Fruit fly (Drosophila melanogaster) whole organism, embryonic: ENCODE measurements around the gene dpr20.
A peak's percentile ranks its signal among the peaks of the same experiment; 100 is the strongest.

ENCODE experiments used
- Adf1 ChIP-seq: fragments of 200-800 bp; sonication (Bioruptor generic); IDR thresholded peaks from 2 replicates; pipeline ENCODE4 v1.3.6; 2022; ENCODE audit warnings: missing biosample characterization, missing genetic modification characterization
- Bdp1 ChIP-seq: fragments of 200-800 bp; sonication (Bioruptor generic); optimal IDR thresholded peaks from 3 replicates; lab custom pipeline; 2016; ENCODE audit warnings: missing biosample characterization, missing genetic modification characterization
- Bteb2 ChIP-seq: fragments of 200-800 bp; sonication (Bioruptor generic); optimal IDR thresholded peaks from 2 replicates; lab custom pipeline; 2016; ENCODE audit warnings: missing biosample characterization, missing genetic modification characterization
- C15 ChIP-seq: fragments of 200-800 bp; sonication (Bioruptor generic); IDR thresholded peaks from 3 replicates; pipeline ENCODE4 v1.3.6; 2022; ENCODE audit warnings: missing biosample characterization, missing genetic modification characterization
- CG10366 ChIP-seq: fragments of 200-800 bp; sonication (Bioruptor generic); IDR thresholded peaks from 2 replicates; pipeline ENCODE4 v1.3.6; 2022; ENCODE audit warnings: missing biosample characterization, missing genetic modification characterization
- CG11456 ChIP-seq: fragments of 200-800 bp; sonication (Bioruptor generic); IDR thresholded peaks from 3 replicates; pipeline ENCODE4 v1.3.6; 2022; ENCODE audit warnings: missing biosample characterization, missing genetic modification characterization
- CG12659 ChIP-seq: fragments of 200-800 bp; sonication (Bioruptor generic); optimal IDR thresholded peaks from 3 replicates; lab custom pipeline; 2017; ENCODE audit warnings: mild to moderate bottlenecking, missing biosample characterization, missing genetic modification reagents, missing genetic modification characterization
- CG12769 ChIP-seq: fragments of 200-800 bp; sonication (Bioruptor generic); optimal IDR thresholded peaks from 2 replicates; lab custom pipeline; 2019; ENCODE audit warnings: missing biosample characterization, mild to moderate bottlenecking, missing genetic modification characterization, moderate library complexity
- CG15514 ChIP-seq: fragments of 200-800 bp; sonication (Bioruptor generic); optimal IDR thresholded peaks from 3 replicates; lab custom pipeline; 2017; ENCODE audit warnings: missing biosample characterization, missing genetic modification characterization, mild to moderate bottlenecking, moderate library complexity, missing genetic modification reagents
- CG15601 ChIP-seq: fragments of 200-800 bp; sonication (Bioruptor generic); optimal IDR thresholded peaks from 3 replicates; lab custom pipeline; 2019; ENCODE audit warnings: missing biosample characterization, mild to moderate bottlenecking, missing genetic modification characterization, moderate library complexity
- CG1647 ChIP-seq: fragments of 200-800 bp; sonication (Bioruptor generic); optimal IDR thresholded peaks from 3 replicates; lab custom pipeline; 2016; ENCODE audit warnings: missing biosample characterization, missing genetic modification characterization
- CG2120 ChIP-seq: fragments of 200-800 bp; sonication (Bioruptor generic); optimal IDR thresholded peaks from 3 replicates; lab custom pipeline; 2016; ENCODE audit warnings: missing biosample characterization, missing genetic modification characterization
- CG2712 ChIP-seq: fragments of 200-800 bp; optimal IDR thresholded peaks from 3 replicates; lab custom pipeline; 2019; ENCODE audit warnings: missing biosample characterization, mild to moderate bottlenecking, missing genetic modification characterization, moderate library complexity
- CG30403 ChIP-seq: fragments of 200-800 bp; sonication (Bioruptor generic); optimal IDR thresholded peaks from 3 replicates; lab custom pipeline; 2016; ENCODE audit warnings: missing biosample characterization, missing genetic modification characterization
- CG3163 ChIP-seq: fragments of 200-800 bp; sonication (Bioruptor generic); optimal IDR thresholded peaks from 3 replicates; lab custom pipeline; 2016; ENCODE audit warnings: missing biosample characterization, missing genetic modification characterization
- CG32767 ChIP-seq: fragments of 200-800 bp; sonication (Bioruptor generic); IDR thresholded peaks from 2 replicates; pipeline ENCODE4 v1.3.6; 2022; ENCODE audit warnings: missing biosample characterization, missing genetic modification characterization
- CG33213 ChIP-seq: fragments of 200-800 bp; sonication (Bioruptor generic); optimal IDR thresholded peaks from 3 replicates; lab custom pipeline; 2016; ENCODE audit warnings: missing biosample characterization, missing genetic modification characterization
- CG4404 ChIP-seq: fragments of 200-800 bp; sonication (Bioruptor generic); IDR thresholded peaks from 2 replicates; pipeline ENCODE4 v1.3.6; 2022; ENCODE audit warnings: missing biosample characterization, missing genetic modification characterization
- CG6272 ChIP-seq: fragments of 200-800 bp; sonication (Bioruptor generic); IDR thresholded peaks from 2 replicates; pipeline ENCODE4 v1.3.6; 2022; ENCODE audit warnings: missing biosample characterization, missing genetic modification characterization
- CG6689 ChIP-seq: fragments of 200-800 bp; sonication (Bioruptor generic); IDR thresholded peaks from 2 replicates; pipeline ENCODE4 v1.3.6; 2022; ENCODE audit warnings: missing biosample characterization, missing genetic modification characterization
- CG6813 ChIP-seq: fragments of 200-800 bp; sonication (Bioruptor generic); optimal IDR thresholded peaks from 2 replicates; lab custom pipeline; 2017; ENCODE audit warnings: missing biosample characterization, missing genetic modification characterization, mild to moderate bottlenecking, moderate library complexity, missing genetic modification reagents
- CG7745 ChIP-seq: fragments of 200-800 bp; sonication (Bioruptor generic); optimal IDR thresholded peaks from 2 replicates; lab custom pipeline; 2018; ENCODE audit warnings: missing biosample characterization, mild to moderate bottlenecking, missing genetic modification characterization, moderate library complexity
- Eip74EF ChIP-seq, 2 experiments: fragments of 200-800 bp in 1 of 2; fragments of >200 bp in 1 of 2; sonication (Bioruptor generic) in 1 of 2; optimal IDR thresholded peaks; 2 replicates each; lab custom pipeline; 2017 to 2019; ENCODE audit warnings: missing biosample characterization in 2 of 2, missing genetic modification characterization in 2 of 2, mild to moderate bottlenecking in 1 of 2, moderate library complexity in 1 of 2
- Ets97D ChIP-seq: fragments of 200-800 bp; sonication (Bioruptor generic); optimal IDR thresholded peaks from 3 replicates; lab custom pipeline; 2016; ENCODE audit warnings: missing biosample characterization, missing genetic modification characterization
- Fer2 ChIP-seq: fragments of 200-800 bp; sonication (Bioruptor generic); optimal IDR thresholded peaks from 2 replicates; lab custom pipeline; 2018; ENCODE audit warnings: missing biosample characterization, mild to moderate bottlenecking, missing genetic modification characterization, moderate library complexity
- Fer3 ChIP-seq: fragments of 200-800 bp; sonication (Bioruptor generic); optimal IDR thresholded peaks from 2 replicates; lab custom pipeline; 2018; ENCODE audit warnings: missing biosample characterization, mild to moderate bottlenecking, missing genetic modification characterization, moderate library complexity
- Hr78 ChIP-seq, 2 experiments: fragments of 200-800 bp in 1 of 2; fragments of >200 bp in 1 of 2; sonication (Bioruptor generic) in 1 of 2; optimal IDR thresholded peaks; 2 replicates each; lab custom pipeline; 2017 to 2019; ENCODE audit warnings: missing biosample characterization in 2 of 2, missing genetic modification characterization in 2 of 2, mild to moderate bottlenecking in 1 of 2, moderate library complexity in 1 of 2
- MESR4 ChIP-seq: fragments of 200-800 bp; sonication (Bioruptor generic); optimal IDR thresholded peaks from 2 replicates; lab custom pipeline; 2018; ENCODE audit warnings: missing biosample characterization, mild to moderate bottlenecking, missing genetic modification characterization, moderate library complexity
- Mad ChIP-seq: fragments of 200-800 bp; sonication (Bioruptor generic); optimal IDR thresholded peaks from 2 replicates; lab custom pipeline; 2016; ENCODE audit warnings: missing biosample characterization, missing genetic modification characterization
- Nf-YA ChIP-seq: fragments of 200-800 bp; sonication (Bioruptor generic); IDR thresholded peaks from 2 replicates; pipeline ENCODE4 v1.3.6; 2022; ENCODE audit warnings: missing biosample characterization, missing genetic modification characterization
- Pdp1 ChIP-seq, 2 experiments: fragments of 200-800 bp; sonication (Bioruptor generic); optimal IDR thresholded peaks; 3 replicates each; lab custom pipeline; 2016; ENCODE audit warnings: missing biosample characterization in 2 of 2, missing genetic modification characterization in 2 of 2, mild to moderate bottlenecking in 1 of 2, moderate library complexity in 1 of 2
- Stat92E ChIP-seq, 3 experiments: fragments of >200 bp in 2 of 3; fragments of 200-800 bp in 1 of 3; sonication (Bioruptor generic) in 1 of 3; optimal IDR thresholded peaks; 2 replicates each; lab custom pipeline; 2017 to 2019; ENCODE audit warnings: missing biosample characterization in 3 of 3, missing genetic modification characterization in 3 of 3, mild to moderate bottlenecking in 1 of 3, moderate library complexity in 1 of 3
- br ChIP-seq: fragments of >200 bp; optimal IDR thresholded peaks from 2 replicates; lab custom pipeline; 2017
- cato ChIP-seq: fragments of 200-800 bp; sonication (Bioruptor generic); optimal IDR thresholded peaks from 2 replicates; lab custom pipeline; 2016; ENCODE audit warnings: missing biosample characterization, missing genetic modification characterization, borderline replicate concordance
- crc ChIP-seq: fragments of 200-800 bp; sonication (Bioruptor generic); optimal IDR thresholded peaks from 2 replicates; lab custom pipeline; 2016; ENCODE audit warnings: missing biosample characterization, missing genetic modification characterization
- esg ChIP-seq: fragments of 200-800 bp; sonication (Bioruptor generic); conservative IDR thresholded peaks from 2 replicates; pipeline ENCODE4 v1.3.6; 2022; ENCODE audit warnings: missing biosample characterization, missing genetic modification characterization
- h ChIP-seq: fragments of >200 bp; optimal IDR thresholded peaks from 2 replicates; lab custom pipeline; 2017
- hbn ChIP-seq: fragments of 200-800 bp; sonication (Bioruptor generic); IDR thresholded peaks from 2 replicates; pipeline ENCODE4 v1.3.6; 2022; ENCODE audit warnings: missing biosample characterization, missing genetic modification characterization; ENCODE audit not compliant: partially characterized antibody
- kah ChIP-seq: fragments of 200-800 bp; sonication (Bioruptor generic); optimal IDR thresholded peaks from 2 replicates; lab custom pipeline; 2018; ENCODE audit warnings: missing biosample characterization, mild to moderate bottlenecking, missing genetic modification characterization
- pb ChIP-seq: fragments of 200-800 bp; sonication (Bioruptor generic); optimal IDR thresholded peaks from 3 replicates; lab custom pipeline; 2016; ENCODE audit warnings: missing biosample characterization, missing genetic modification characterization
- pfk ChIP-seq: fragments of 200-800 bp; sonication (Bioruptor generic); optimal IDR thresholded peaks from 2 replicates; lab custom pipeline; 2018; ENCODE audit warnings: missing biosample characterization, mild to moderate bottlenecking, missing genetic modification characterization, moderate library complexity
- phol ChIP-seq: fragments of 200-800 bp; sonication (Bioruptor generic); optimal IDR thresholded peaks from 3 replicates; lab custom pipeline; 2018; ENCODE audit warnings: missing biosample characterization, mild to moderate bottlenecking, missing genetic modification characterization, moderate library complexity
- pros ChIP-seq: fragments of 200-800 bp; sonication (Bioruptor generic); optimal IDR thresholded peaks from 3 replicates; lab custom pipeline; 2019; ENCODE audit warnings: missing biosample characterization, mild to moderate bottlenecking, missing genetic modification characterization, moderate library complexity
- pzg ChIP-seq: fragments of 200-800 bp; sonication (Bioruptor generic); optimal IDR thresholded peaks from 3 replicates; lab custom pipeline; 2018; ENCODE audit warnings: missing biosample characterization, mild to moderate bottlenecking, missing genetic modification characterization, moderate library complexity
- repo ChIP-seq: fragments of 200-800 bp; sonication (Bioruptor generic); optimal IDR thresholded peaks from 2 replicates; lab custom pipeline; 2016; ENCODE audit warnings: missing biosample characterization, missing genetic modification characterization
- sens-2 ChIP-seq: fragments of 200-800 bp; sonication (Bioruptor generic); IDR thresholded peaks from 2 replicates; pipeline ENCODE4 v1.3.6; 2022; ENCODE audit warnings: missing biosample characterization, missing genetic modification characterization
- sisA ChIP-seq: fragments of 200-800 bp; sonication (Bioruptor generic); IDR thresholded peaks from 2 replicates; pipeline ENCODE4 v1.3.6; 2022; ENCODE audit warnings: missing biosample characterization, missing genetic modification characterization
- usp ChIP-seq: fragments of >200 bp; optimal IDR thresholded peaks from 2 replicates; lab custom pipeline; 2017; ENCODE audit warnings: missing biosample characterization, missing genetic modification characterization
- zfh1 ChIP-seq: fragments of 200-800 bp; sonication (Bioruptor generic); IDR thresholded peaks from 3 replicates; pipeline ENCODE4 v1.3.6; 2022; ENCODE audit warnings: missing biosample characterization, missing genetic modification characterization
- zfh2 ChIP-seq: fragments of 200-800 bp; sonication (Bioruptor generic); optimal IDR thresholded peaks from 2 replicates; lab custom pipeline; 2016; ENCODE audit warnings: missing biosample characterization, missing genetic modification characterization

The dpr20 gene

DNA sequence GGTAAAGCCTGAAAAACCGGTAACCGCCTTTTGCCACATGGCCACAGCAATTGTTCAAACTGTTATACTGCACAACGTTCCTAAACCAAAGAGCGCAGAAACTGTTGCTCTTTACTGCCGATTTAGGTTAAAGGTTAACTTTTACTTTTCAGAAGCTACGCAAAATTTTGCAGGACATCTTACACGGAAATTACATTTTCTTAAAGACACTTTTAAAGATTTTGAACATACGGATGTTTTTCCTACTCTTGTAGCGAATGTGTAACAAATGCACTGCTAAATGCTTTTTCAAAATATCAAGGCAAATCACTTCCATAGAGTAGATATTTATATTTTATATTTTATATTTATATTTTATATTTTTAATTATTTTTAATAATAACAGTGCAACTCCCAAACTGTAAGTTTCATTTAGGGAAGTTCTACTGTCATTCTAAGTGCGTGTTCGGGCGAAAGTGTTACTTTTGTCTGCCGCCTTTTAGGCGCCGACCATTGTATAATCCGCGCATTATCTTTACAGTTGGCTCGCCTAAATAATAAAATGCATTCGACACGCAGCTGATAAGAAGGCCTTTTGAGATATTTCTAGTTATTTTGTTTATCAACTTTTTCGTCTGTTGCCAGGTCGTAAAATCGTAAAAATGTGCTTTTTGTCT is 25.3 kb upstream of the dpr20 start (continued):
- TF ChIP-seq pzg (GFP tag; lab: Kevin White, UChicago) = no peak
- no peak for TF ChIP-seq hbn
- TF ChIP-seq Adf1 = no peak
- TF ChIP-seq pb = no peak
- no peak for TF ChIP-seq CG30403 (GFP tag; lab: Kevin White, UChicago)
- no peak for TF ChIP-seq CG10366 (GFP tag; lab: Robert Waterston, UW)
- TF ChIP-seq CG1647 (GFP tag; lab: Kevin White, UChicago) = no peak
- TF ChIP-seq CG12769 (tag; lab: Kevin White, UChicago) = no peak
- TF ChIP-seq pfk (GFP tag; lab: Kevin White, UChicago) = no peak
- TF ChIP-seq CG7745 = no peak
- TF ChIP-seq Mad (GFP tag; lab: Kevin White, UChicago) = no peak
- TF ChIP-seq CG6813 (GFP tag; lab: Kevin White, UChicago) = peak; percentile 40
- TF ChIP-seq esg = no peak
- TF ChIP-seq MESR4 (GFP tag; lab: Kevin White, UChicago) = no peak
- TF ChIP-seq phol = peak; percentile 52
- no peak for TF ChIP-seq Bteb2 (GFP tag; lab: Kevin White, UChicago)
- no peak for TF ChIP-seq repo (GFP tag; lab: Kevin White, UChicago)
- no peak for TF ChIP-seq zfh2 (GFP tag; lab: Kevin White, UChicago)
- TF ChIP-seq pros = no peak
- TF ChIP-seq Pdp1 (GFP tag; optimal IDR thresholded peaks at IDR 0.05; lab: Kevin White, UChicago) = peak in 1 of 2 experiments; percentile 81
- no peak for TF ChIP-seq usp (GFP tag; lab: Kevin White, UChicago)
- TF ChIP-seq CG11456 (GFP tag; lab: Robert Waterston, UW) = no peak
- TF ChIP-seq CG6272 = no peak
- no peak for TF ChIP-seq crc (GFP tag; lab: Kevin White, UChicago)
- TF ChIP-seq CG3163 (GFP tag; lab: Kevin White, UChicago) = no peak
- no peak for TF ChIP-seq CG15601 (tag; lab: Kevin White, UChicago)
- TF ChIP-seq CG33213 (GFP tag; lab: Kevin White, UChicago) = no peak
- no peak for TF ChIP-seq cato
- no peak for TF ChIP-seq kah (GFP tag; lab: Kevin White, UChicago)
- TF ChIP-seq Stat92E (GFP tag; optimal IDR thresholded peaks at IDR 0.05; lab: Kevin White, UChicago) = no peak
- no peak for TF ChIP-seq Nf-YA (GFP tag; lab: Robert Waterston, UW)
- TF ChIP-seq Ets97D (GFP tag; lab: Kevin White, UChicago) = no peak
- TF ChIP-seq Fer2 (tag; lab: Kevin White, UChicago) = no peak
- TF ChIP-seq br (lab: Kevin White, UChicago) = no peak
- TF ChIP-seq zfh1 (GFP tag; lab: Robert Waterston, UW) = no peak
- TF ChIP-seq Eip74EF (GFP tag; optimal IDR thresholded peaks at IDR 0.05; lab: Kevin White, UChicago) = no peak
- no peak for TF ChIP-seq CG4404 (GFP tag; lab: Robert Waterston, UW)
- no peak for TF ChIP-seq CG2120 (GFP tag; lab: Kevin White, UChicago)
- peak; percentile 33 for TF ChIP-seq Fer3
- no peak for TF ChIP-seq sens-2 (GFP tag; lab: Robert Waterston, UW)
- peak in 1 of 2 experiments; percentile 54 for TF ChIP-seq Hr78 (GFP tag; optimal IDR thresholded peaks at IDR 0.05; lab: Kevin White, UChicago)
- TF ChIP-seq CG6689 (GFP tag; lab: Robert Waterston, UW) = 0 out of 2 replicates have a peak, but pooled peaks have one; percentile 30
- no peak for TF ChIP-seq h (lab: Kevin White, UChicago)
- TF ChIP-seq CG15514 (GFP tag; lab: Kevin White, UChicago) = no peak
- no peak for TF ChIP-seq C15
- no peak for TF ChIP-seq CG12659 (GFP tag; lab: Kevin White, UChicago)
- no peak for TF ChIP-seq Bdp1 (GFP tag; lab: Kevin White, UChicago)
- no peak for TF ChIP-seq CG32767
- TF ChIP-seq sisA (GFP tag; lab: Robert Waterston, UW) = peak; percentile 20; the same call in 1 of the 2 replicates
- peak; percentile 57 for TF ChIP-seq CG2712 (tag; lab: Kevin White, UChicago)
